Worm (Caenorhabditis elegans): Measurements from ENCODE around the gene his-39.

The his-39 gene

ce11 chrV:8536213-8536612, at the start of gene his-39:
Gene his-39 (plus strand): TSS chrV:8536513.
- no peak for TF ChIP-seq nhr-77 (tag; optimal IDR thresholded peaks at IDR 0.05)
- TF ChIP-seq nhr-6 (tag; optimal IDR thresholded peaks at IDR 0.05), result no peak
- TF ChIP-seq skn-1 (tag; optimal IDR thresholded peaks at IDR 0.05), result no peak
- no peak for TF ChIP-seq dmd-4 (tag; optimal IDR thresholded peaks at IDR 0.05)
- TF ChIP-seq ZK546.5 (tag; optimal IDR thresholded peaks at IDR 0.05), result no peak
- TF ChIP-seq elt-1 (tag; optimal IDR thresholded peaks at IDR 0.05), result no peak
- no peak for TF ChIP-seq ama-1 (optimal IDR thresholded peaks at IDR 0.05)
- TF ChIP-seq elt-3 (tag; optimal IDR thresholded peaks at IDR 0.05), result no peak
- TF ChIP-seq unc-55 (GFP tag; optimal IDR thresholded peaks at IDR 0.05), result no peak
- TF ChIP-seq nhr-12 (tag; optimal IDR thresholded peaks at IDR 0.05), result no peak
- TF ChIP-seq lin-11 (tag; optimal IDR thresholded peaks at IDR 0.05), result no peak
- TF ChIP-seq alr-1 (tag; optimal IDR thresholded peaks at IDR 0.05), result no peak
- no peak for TF ChIP-seq C34F6.9 (tag; optimal IDR thresholded peaks at IDR 0.05)
- no peak for TF ChIP-seq mdl-1 (tag; optimal IDR thresholded peaks at IDR 0.05)

ce11 chrV:8494260-8494939, 41.9 kb upstream of the his-39 start, which contains the start of gene pxn-1:
Gene pxn-1 (plus strand): TSS chrV:8494889.
- TF ChIP-seq lsy-2 (tag; optimal IDR thresholded peaks at IDR 0.05) (no peak), unc-55 (GFP tag; optimal IDR thresholded peaks at IDR 0.05) (peak; percentile 74), zag-1 (tag; optimal IDR thresholded peaks at IDR 0.05) (no peak), ZK546.5 (tag; optimal IDR thresholded peaks at IDR 0.05) (no peak), elt-3 (tag; optimal IDR thresholded peaks at IDR 0.05) (no peak), mab-5 (tag; optimal IDR thresholded peaks at IDR 0.05) (peak; percentile 73), unc-39 (tag; optimal IDR thresholded peaks at IDR 0.05) (no peak)

- no peak for TF ChIP-seq ZK546.5 (tag; optimal IDR thresholded peaks at IDR 0.05)
- no peak for TF ChIP-seq R02D3.7 (tag; optimal IDR thresholded peaks at IDR 0.05)
- no peak for TF ChIP-seq sem-4 (tag; optimal IDR thresholded peaks at IDR 0.05)
- TF ChIP-seq Y55F3AM.14 (GFP tag; optimal IDR thresholded peaks at IDR 0.05), result no peak
- no peak for TF ChIP-seq mab-5 (tag; optimal IDR thresholded peaks at IDR 0.05)
- no peak for TF ChIP-seq lin-11 (tag; optimal IDR thresholded peaks at IDR 0.05)
- TF ChIP-seq nhr-10 (tag; optimal IDR thresholded peaks at IDR 0.05), result no peak
- no peak for TF ChIP-seq sma-3 (GFP tag; optimal IDR thresholded peaks at IDR 0.05)
- TF ChIP-seq mbf-1 (tag; optimal IDR thresholded peaks at IDR 0.05), result no peak
- TF ChIP-seq lsy-2 (tag; optimal IDR thresholded peaks at IDR 0.05), result no peak
- TF ChIP-seq ama-1 (optimal IDR thresholded peaks at IDR 0.05), result no peak
- TF ChIP-seq dmd-4 (tag; optimal IDR thresholded peaks at IDR 0.05), result no peak
- TF ChIP-seq unc-62 (GFP tag; optimal IDR thresholded peaks at IDR 0.05), result no peak
- no peak for TF ChIP-seq gmeb-1 (tag; optimal IDR thresholded peaks at IDR 0.05)
- no peak for TF ChIP-seq alr-1 (tag; optimal IDR thresholded peaks at IDR 0.05)
Measured at ce11 chrV:8495106-8495505, 41.2 kb upstream of the his-39 start.

ce11 chrV:8495965-8496364, 40.3 kb upstream of the his-39 start:
- TF ChIP-seq lsy-2 (tag; optimal IDR thresholded peaks at IDR 0.05) (no peak), skn-1 (tag; optimal IDR thresholded peaks at IDR 0.05) (no peak), nhr-237 (tag; optimal IDR thresholded peaks at IDR 0.05) (no peak), nhr-23 (tag; optimal IDR thresholded peaks at IDR 0.05) (no peak), sma-3 (GFP tag; optimal IDR thresholded peaks at IDR 0.05) (no peak), unc-62 (GFP tag; optimal IDR thresholded peaks at IDR 0.05) (no peak), aly-2 (tag; optimal IDR thresholded peaks at IDR 0.05) (no peak), elt-3 (tag; optimal IDR thresholded peaks at IDR 0.05) (no peak), gmeb-1 (tag; optimal IDR thresholded peaks at IDR 0.05) (peak; percentile 0), nhr-129 (tag; optimal IDR thresholded peaks at IDR 0.05) (peak; percentile 48), dmd-4 (tag; optimal IDR thresholded peaks at IDR 0.05) (no peak), mbf-1 (tag; optimal IDR thresholded peaks at IDR 0.05) (no peak)

- no peak for TF ChIP-seq nhr-11 (tag; optimal IDR thresholded peaks at IDR 0.05)
Measured at ce11 chrV:8499407-8499806, 36.9 kb upstream of the his-39 start.

ce11 chrV:8500348-8500747, 36.0 kb upstream of the his-39 start:
- TF ChIP-seq unc-39 (tag; optimal IDR thresholded peaks at IDR 0.05), result no peak
- TF ChIP-seq ceh-16 (tag; optimal IDR thresholded peaks at IDR 0.05), result peak; percentile 65
- peak; percentile 31 for TF ChIP-seq nhr-77 (tag; optimal IDR thresholded peaks at IDR 0.05)
- TF ChIP-seq alr-1 (tag; optimal IDR thresholded peaks at IDR 0.05), result no peak
- peak; percentile 81 for TF ChIP-seq zag-1 (tag; optimal IDR thresholded peaks at IDR 0.05)
- TF ChIP-seq peb-1 (tag; optimal IDR thresholded peaks at IDR 0.05), result peak; percentile 6
- peak; percentile 99 for TF ChIP-seq sma-9 (GFP tag; optimal IDR thresholded peaks at IDR 0.05)
- TF ChIP-seq sma-9 (tag; optimal IDR thresholded peaks at IDR 0.05), result no peak
- peak; percentile 94 for TF ChIP-seq Y55F3AM.14 (GFP tag; optimal IDR thresholded peaks at IDR 0.05)
- no peak for TF ChIP-seq nhr-25 (tag; optimal IDR thresholded peaks at IDR 0.05)
- peak; percentile 84 for TF ChIP-seq lin-11 (tag; optimal IDR thresholded peaks at IDR 0.05)
- TF ChIP-seq mdl-1 (tag; optimal IDR thresholded peaks at IDR 0.05), result peak; percentile 33 to 44
- TF ChIP-seq egl-27 (tag; optimal IDR thresholded peaks at IDR 0.05), result peak; percentile 90
- peak; percentile 83 for TF ChIP-seq ztf-4 (tag; optimal IDR thresholded peaks at IDR 0.05)
- TF ChIP-seq fos-1 (tag; optimal IDR thresholded peaks at IDR 0.05), result peak; percentile 73
- peak; percentile 23 for TF ChIP-seq ZK546.5 (tag; optimal IDR thresholded peaks at IDR 0.05)
- peak; percentile 91 for TF ChIP-seq nhr-21 (tag; optimal IDR thresholded peaks at IDR 0.05)
- TF ChIP-seq lin-13 (GFP tag; optimal IDR thresholded peaks at IDR 0.05), result peak; percentile 87
- TF ChIP-seq aly-2 (tag; optimal IDR thresholded peaks at IDR 0.05), result peak; percentile 60
- TF ChIP-seq nhr-129 (tag; optimal IDR thresholded peaks at IDR 0.05), result peak; percentile 86
- TF ChIP-seq nhr-6 (tag; optimal IDR thresholded peaks at IDR 0.05), result peak; percentile 76
- peak; percentile 95 for TF ChIP-seq F13H6.1 (tag; optimal IDR thresholded peaks at IDR 0.05)

Data from whole organism, L2 larva.